Worm (Caenorhabditis elegans) whole organism, late embryonic: ENCODE measurements around the gene C39E6.2.

Source experiments
- C08G9.2 ChIP-seq: sonication (generic microtip); optimal IDR thresholded peaks from 2 replicates; lab custom pipeline; 2016; ENCODE audit warnings: mild to moderate bottlenecking, missing genetic modification characterization, moderate library complexity, missing compliant biosample characterization
- F13H6.1 ChIP-seq: sonication (generic microtip); optimal IDR thresholded peaks from 2 replicates; lab custom pipeline; 2016; ENCODE audit warnings: missing genetic modification characterization, missing compliant biosample characterization
- K02D7.2 ChIP-seq: sonication (generic microtip); optimal IDR thresholded peaks from 2 replicates; lab custom pipeline; 2017; ENCODE audit warnings: mild to moderate bottlenecking, missing genetic modification characterization, missing compliant biosample characterization
- K09A11.1 ChIP-seq: sonication (generic microtip); optimal IDR thresholded peaks from 2 replicates; lab custom pipeline; 2017; ENCODE audit warnings: antibody characterized with exemption, mild to moderate bottlenecking, missing genetic modification characterization, missing compliant biosample characterization; ENCODE audit not compliant: insufficient read depth
- Y22D7AL.16 ChIP-seq: sonication (generic microtip); optimal IDR thresholded peaks from 2 replicates; lab custom pipeline; 2016; ENCODE audit warnings: missing genetic modification characterization, missing compliant biosample characterization
- ahr-1 ChIP-seq: sonication (generic microtip); optimal IDR thresholded peaks from 2 replicates; lab custom pipeline; 2016; ENCODE audit warnings: missing genetic modification characterization, missing compliant biosample characterization
- ceh-14 ChIP-seq: sonication (generic microtip); optimal IDR thresholded peaks from 2 replicates; lab custom pipeline; 2016; ENCODE audit warnings: missing genotype, missing genetic modification characterization, missing compliant biosample characterization
- ceh-18 ChIP-seq: sonication (generic microtip); optimal IDR thresholded peaks from 2 replicates; lab custom pipeline; 2016; ENCODE audit warnings: missing genetic modification characterization, missing compliant biosample characterization
- ceh-19 ChIP-seq: fragments of 200-800 bp; sonication (Bioruptor generic); optimal IDR thresholded peaks from 2 replicates; lab custom pipeline; 2018; ENCODE audit warnings: mild to moderate bottlenecking, missing genetic modification characterization, missing compliant biosample characterization
- ceh-2 ChIP-seq: sonication (generic microtip); optimal IDR thresholded peaks from 2 replicates; lab custom pipeline; 2016; ENCODE audit warnings: missing genotype, missing genetic modification characterization, missing compliant biosample characterization
- ceh-24 ChIP-seq: sonication (generic microtip); optimal IDR thresholded peaks from 2 replicates; lab custom pipeline; 2016; ENCODE audit warnings: mild to moderate bottlenecking, missing genetic modification characterization, missing compliant biosample characterization
- ceh-30 ChIP-seq: fragments of 150-350 bp; optimal IDR thresholded peaks from 2 replicates; lab custom pipeline; 2014; ENCODE audit warnings: missing biosample characterization, missing genetic modification characterization
- ceh-31 ChIP-seq: sonication (generic microtip); optimal IDR thresholded peaks from 2 replicates; lab custom pipeline; 2016; ENCODE audit warnings: missing genetic modification characterization, missing compliant biosample characterization
- ceh-34 ChIP-seq: sonication (generic microtip); optimal IDR thresholded peaks from 2 replicates; lab custom pipeline; 2016; ENCODE audit warnings: mild to moderate bottlenecking, missing genetic modification characterization, missing compliant biosample characterization
- ceh-48 ChIP-seq: sonication (generic microtip); optimal IDR thresholded peaks from 2 replicates; lab custom pipeline; 2016; ENCODE audit warnings: missing genetic modification characterization, inconsistent platforms, missing compliant biosample characterization
- ceh-6 ChIP-seq: fragments of 200-800 bp; sonication (Bioruptor generic); optimal IDR thresholded peaks from 2 replicates; lab custom pipeline; 2018; ENCODE audit warnings: mild to moderate bottlenecking, missing genetic modification characterization, missing compliant biosample characterization
- ceh-9 ChIP-seq: sonication (generic microtip); optimal IDR thresholded peaks from 2 replicates; lab custom pipeline; 2016; ENCODE audit warnings: mild to moderate bottlenecking, missing genetic modification characterization, inconsistent platforms, missing compliant biosample characterization
- che-1 ChIP-seq: sonication (generic microtip); optimal IDR thresholded peaks from 2 replicates; lab custom pipeline; 2016; ENCODE audit warnings: mild to moderate bottlenecking, missing genetic modification characterization, missing compliant biosample characterization
- dmd-4 ChIP-seq: sonication (generic microtip); optimal IDR thresholded peaks from 2 replicates; lab custom pipeline; 2016; ENCODE audit warnings: borderline replicate concordance, missing genetic modification characterization, missing compliant biosample characterization
- dve-1 ChIP-seq: sonication (generic microtip); optimal IDR thresholded peaks from 2 replicates; lab custom pipeline; 2017; ENCODE audit warnings: antibody characterized with exemption, mild to moderate bottlenecking, missing genetic modification characterization, missing compliant biosample characterization
- elt-2 ChIP-seq: sonication (generic microtip); optimal IDR thresholded peaks from 2 replicates; lab custom pipeline; 2016; ENCODE audit warnings: missing genetic modification reagents, missing genetic modification characterization, missing compliant biosample characterization
- hlh-13 ChIP-seq: fragments of 200-800 bp; sonication (Bioruptor generic); optimal IDR thresholded peaks from 2 replicates; lab custom pipeline; 2018; ENCODE audit warnings: mild to moderate bottlenecking, missing genetic modification characterization, missing compliant biosample characterization
- hlh-30 ChIP-seq: sonication (generic microtip); optimal IDR thresholded peaks from 2 replicates; lab custom pipeline; 2017; ENCODE audit warnings: antibody characterized with exemption, missing genetic modification characterization, missing compliant biosample characterization; ENCODE audit not compliant: insufficient read depth
- hlh-8 ChIP-seq: sonication (generic microtip); optimal IDR thresholded peaks from 2 replicates; lab custom pipeline; 2016; ENCODE audit warnings: missing genotype, missing genetic modification characterization, missing compliant biosample characterization
- lim-6 ChIP-seq: sonication (generic microtip); optimal IDR thresholded peaks from 2 replicates; lab custom pipeline; 2016; ENCODE audit warnings: missing genetic modification characterization, missing compliant biosample characterization
- lin-11 ChIP-seq: fragments of 200-800 bp; sonication (Bioruptor generic); optimal IDR thresholded peaks from 2 replicates; lab custom pipeline; 2018; ENCODE audit warnings: mild to moderate bottlenecking, missing genetic modification characterization, missing compliant biosample characterization
- madf-2 ChIP-seq: sonication (generic microtip); optimal IDR thresholded peaks from 2 replicates; lab custom pipeline; 2017; ENCODE audit warnings: missing genetic modification characterization, missing compliant biosample characterization
- nfya-1 ChIP-seq: sonication (generic microtip); optimal IDR thresholded peaks from 2 replicates; lab custom pipeline; 2017; ENCODE audit warnings: missing genetic modification characterization, mild to moderate bottlenecking, missing compliant biosample characterization, antibody characterized with exemption, moderate library complexity
- nhr-232 ChIP-seq: sonication (generic microtip); optimal IDR thresholded peaks from 2 replicates; lab custom pipeline; 2016; ENCODE audit warnings: missing genetic modification characterization, missing compliant biosample characterization
- pat-9 ChIP-seq: fragments of 200-800 bp; sonication (Bioruptor generic); optimal IDR thresholded peaks from 2 replicates; lab custom pipeline; 2018; ENCODE audit warnings: mild to moderate bottlenecking, missing genetic modification characterization, moderate library complexity, missing compliant biosample characterization
- pha-4 ChIP-seq: fragments of 150-350 bp; optimal IDR thresholded peaks from 2 replicates; lab custom pipeline; 2018; ENCODE audit warnings: missing biosample characterization, missing genetic modification reagents, missing genetic modification characterization
- pqm-1 ChIP-seq: sonication (generic microtip); optimal IDR thresholded peaks from 2 replicates; lab custom pipeline; 2016; ENCODE audit warnings: missing genetic modification characterization, missing compliant biosample characterization
- ref-2 ChIP-seq: sonication (generic microtip); optimal IDR thresholded peaks from 2 replicates; lab custom pipeline; 2016; ENCODE audit warnings: missing genetic modification characterization, missing compliant biosample characterization
- sdc-2 ChIP-seq: sonication (generic microtip); optimal IDR thresholded peaks from 2 replicates; lab custom pipeline; 2016; ENCODE audit warnings: missing genotype, missing genetic modification characterization, missing compliant biosample characterization
- syd-9 ChIP-seq: sonication (generic microtip); optimal IDR thresholded peaks from 2 replicates; lab custom pipeline; 2016; ENCODE audit warnings: mild to moderate bottlenecking, missing genetic modification characterization, moderate library complexity, missing compliant biosample characterization
- tbx-2 ChIP-seq: sonication (generic microtip); optimal IDR thresholded peaks from 2 replicates; lab custom pipeline; 2016; ENCODE audit warnings: missing genetic modification characterization, missing compliant biosample characterization
- ttx-3 ChIP-seq: sonication (generic microtip); optimal IDR thresholded peaks from 2 replicates; lab custom pipeline; 2016; ENCODE audit warnings: missing genetic modification reagents, missing genetic modification characterization, missing compliant biosample characterization
- unc-3 ChIP-seq, 2 experiments: fragments of 200-800 bp in 1 of 2; sonication (Bioruptor generic) in 1 of 2; sonication (generic microtip) in 1 of 2; conservative IDR thresholded peaks in 1 of 2; optimal IDR thresholded peaks in 1 of 2; 2 replicates each; pipeline versions ENCODE4 v1.3.6 to Lab custom; 2016 to 2022; ENCODE audit warnings: missing compliant biosample characterization in 2 of 2, missing genetic modification characterization in 2 of 2, missing genetic modification reagents in 1 of 2
- unc-42 ChIP-seq: sonication (generic microtip); optimal IDR thresholded peaks from 2 replicates; lab custom pipeline; 2016; ENCODE audit warnings: missing genotype, missing genetic modification characterization, missing compliant biosample characterization
- unc-55 ChIP-seq: sonication (generic microtip); optimal IDR thresholded peaks from 2 replicates; lab custom pipeline; 2017; ENCODE audit warnings: missing biosample characterization, missing genetic modification reagents, missing genetic modification characterization
- ztf-16 ChIP-seq: sonication (generic microtip); optimal IDR thresholded peaks from 2 replicates; lab custom pipeline; 2017; ENCODE audit warnings: missing genetic modification characterization, missing compliant biosample characterization

C39E6.2 gene

ce11 chrX:4720603-4721529, 34.1 kb downstream of the C39E6.2 start, which contains the start of gene F55D10.4:
Gene F55D10.4 (minus strand): TSS chrX:4720653.
- TF ChIP-seq unc-42 = peak; percentile 80
- peak; percentile 2 for TF ChIP-seq ceh-48
- TF ChIP-seq ceh-31 (tag; lab: Kevin White, UChicago) = peak; percentile 45
- TF ChIP-seq F13H6.1 (tag; lab: Kevin White, UChicago) = no peak
- peak; percentile 13 for TF ChIP-seq ceh-14
- TF ChIP-seq, all 69 proteins: peak for 4

- TF ChIP-seq ztf-16 (tag; lab: Kevin White, UChicago) (no peak), hlh-30 (tag; lab: Kevin White, UChicago) (no peak), unc-42 (peak; percentile 72), Y22D7AL.16 (tag; lab: Kevin White, UChicago) (no peak), tbx-2 (tag; lab: Kevin White, UChicago) (no peak), K02D7.2 (tag; lab: Kevin White, UChicago) (no peak), syd-9 (no peak), ceh-34 (tag; lab: Kevin White, UChicago) (no peak)
Observed at ce11 chrX:4718114-4718513, 36.8 kb downstream of the C39E6.2 start.

ce11 chrX:4715107-4715506, 39.8 kb downstream of the C39E6.2 start, which contains the start of gene rpl-25.1:
Gene rpl-25.1 (plus strand): TSS chrX:4715178.
- TF ChIP-seq elt-2 (tag; lab: Kevin White, UChicago) = no peak
- no peak for TF ChIP-seq dmd-4 (tag; lab: Kevin White, UChicago)
- no peak for TF ChIP-seq dve-1 (tag; lab: Kevin White, UChicago)
- no peak for TF ChIP-seq hlh-30 (tag; lab: Kevin White, UChicago)
- no peak for TF ChIP-seq pqm-1 (tag; lab: Kevin White, UChicago)
- no peak for TF ChIP-seq nhr-232 (tag; lab: Kevin White, UChicago)
- TF ChIP-seq pat-9 (tag; lab: Kevin White, UChicago) = no peak
- no peak for TF ChIP-seq ceh-30 (tag; lab: Kevin White, UChicago)
- no peak for TF ChIP-seq ceh-9
- TF ChIP-seq ahr-1 (tag; lab: Kevin White, UChicago) = no peak

ce11 chrX:4711698-4712329, 43.1 kb downstream of the C39E6.2 start, which contains the start of the genes dnj-14 and glit-1:
Gene dnj-14 (minus strand): TSS chrX:4711748.
Gene glit-1 (plus strand): TSS chrX:4712279.
- TF ChIP-seq ceh-48 = peak; percentile 44
- no peak for TF ChIP-seq ceh-24 (tag; lab: Kevin White, UChicago)
- TF ChIP-seq che-1 (tag; lab: Kevin White, UChicago) = no peak
- TF ChIP-seq madf-2 (tag; lab: Kevin White, UChicago) = peak; percentile 45
- peak; percentile 91 for TF ChIP-seq tbx-2 (tag; lab: Kevin White, UChicago)
- no peak for TF ChIP-seq unc-3 (GFP tag; conservative IDR thresholded peaks at IDR 0.05; lab: Robert Waterston, UW)
- peak; percentile 45 for TF ChIP-seq unc-3 (tag; optimal IDR thresholded peaks at IDR 0.05; lab: Kevin White, UChicago)
- peak; percentile 87 for TF ChIP-seq ref-2 (tag; lab: Kevin White, UChicago)
- peak; percentile 85 for TF ChIP-seq ceh-18 (tag; lab: Kevin White, UChicago)
- TF ChIP-seq lin-11 (tag; lab: Kevin White, UChicago) = no peak
- peak; percentile 54 for TF ChIP-seq ceh-19 (GFP tag; lab: Kevin White, UChicago)
- TF ChIP-seq unc-55 (GFP tag; lab: Kevin White, UChicago) = peak; percentile 85
- TF ChIP-seq hlh-13 (GFP tag; lab: Kevin White, UChicago) = no peak
- TF ChIP-seq nfya-1 (tag; lab: Kevin White, UChicago) = peak; percentile 91
- TF ChIP-seq hlh-8 = peak; percentile 66
- TF ChIP-seq ceh-2 (tag; lab: Kevin White, UChicago) = peak; percentile 65
- no peak for TF ChIP-seq pat-9 (tag; lab: Kevin White, UChicago)
- peak; percentile 83 for TF ChIP-seq hlh-30 (tag; lab: Kevin White, UChicago)
- TF ChIP-seq K02D7.2 (tag; lab: Kevin White, UChicago) = no peak
- peak; percentile 26 for TF ChIP-seq C08G9.2 (tag; lab: Kevin White, UChicago)
- TF ChIP-seq ceh-6 (GFP tag; lab: Kevin White, UChicago) = no peak
- TF ChIP-seq K09A11.1 (tag; lab: Kevin White, UChicago) = peak; percentile 16
- TF ChIP-seq ttx-3 (tag; lab: Kevin White, UChicago) = no peak
- TF ChIP-seq lim-6 = peak; percentile 6
- TF ChIP-seq syd-9 = peak; percentile 60
- TF ChIP-seq sdc-2 = peak; percentile 78
- TF ChIP-seq F13H6.1 (tag; lab: Kevin White, UChicago) = peak; percentile 64
- TF ChIP-seq ceh-34 (tag; lab: Kevin White, UChicago) = peak; percentile 81
- peak; percentile 43 for TF ChIP-seq ceh-14
- no peak for TF ChIP-seq pha-4 (tag; lab: Kevin White, UChicago)
